In the genomic region with DNA sequence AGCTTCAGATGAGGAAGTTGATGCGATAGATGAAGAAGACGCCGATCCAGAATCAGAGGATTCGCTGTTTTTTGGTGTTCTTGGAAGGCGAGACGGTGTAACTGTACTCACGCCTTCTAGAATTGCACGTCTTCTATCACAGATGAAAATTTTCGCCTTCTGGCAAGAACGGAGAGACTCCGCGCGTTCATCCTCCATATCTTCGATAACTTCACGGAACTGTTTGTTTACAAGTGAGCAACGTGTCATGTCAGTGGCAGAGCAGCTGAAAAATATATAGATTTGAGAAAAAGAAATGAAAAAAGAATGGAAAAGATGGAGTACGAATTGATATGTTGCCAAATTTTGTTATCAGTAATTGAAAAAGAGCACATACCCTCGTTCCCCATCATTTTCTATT, we compare ENCODE assay signal across 4 worm cellular contexts.
TF ChIP-seq lines count a peak whose summit lies in the region.

No protein-coding gene starts in this region.

TF ChIP-seq in whole organism, L2 larva, 48 proteins besides CTCF, POLR2A, EP300 and RAD21:
- TF ChIP-seq Y55F3AM.14 (GFP tag; optimal IDR thresholded peaks at IDR 0.05; lab: Kevin White, UChicago) (peak; percentile 56), nhr-237 (tag; optimal IDR thresholded peaks at IDR 0.05; lab: Kevin White, UChicago) (no peak)

TF ChIP-seq in whole organism, L3 larva, 47 proteins besides CTCF, POLR2A, EP300 and RAD21:
- TF ChIP-seq fkh-10 (GFP tag; optimal IDR thresholded peaks at IDR 0.05; lab: Kevin White, UChicago) = no peak
- TF ChIP-seq R02D3.7 (tag; optimal IDR thresholded peaks at IDR 0.05; lab: Kevin White, UChicago) = no peak
- TF ChIP-seq pqm-1 (tag; optimal IDR thresholded peaks at IDR 0.05; lab: Kevin White, UChicago) = peak; percentile 48
- TF ChIP-seq skn-1 (tag; optimal IDR thresholded peaks at IDR 0.05; lab: Kevin White, UChicago) = no peak
- no peak for TF ChIP-seq eor-1 (tag; optimal IDR thresholded peaks at IDR 0.05; lab: Kevin White, UChicago)
- TF ChIP-seq nhr-43 (tag; optimal IDR thresholded peaks at IDR 0.05; lab: Kevin White, UChicago; ENCODE audit: poor library complexity, severe bottlenecking) = peak; percentile 16
- TF ChIP-seq elt-2 (tag; optimal IDR thresholded peaks at IDR 0.05; lab: Kevin White, UChicago) = peak; percentile 49
- TF ChIP-seq ceh-28 (tag; optimal IDR thresholded peaks at IDR 0.05; lab: Kevin White, UChicago) = no peak
- TF ChIP-seq snpc-4 (tag; optimal IDR thresholded peaks at IDR 0.05; lab: Kevin White, UChicago) = no peak
- TF ChIP-seq sea-2 (GFP tag; optimal IDR thresholded peaks at IDR 0.05; lab: Kevin White, UChicago) = no peak
- TF ChIP-seq ama-1 (optimal IDR thresholded peaks at IDR 0.05; lab: Kevin White, UChicago) = peak; percentile 30
- no peak for TF ChIP-seq nhr-12 (tag; optimal IDR thresholded peaks at IDR 0.05; lab: Kevin White, UChicago)

TF ChIP-seq in whole organism, L4 larva, 104 proteins besides CTCF, POLR2A, EP300 and RAD21:
- no peak for TF ChIP-seq lin-39 (tag; optimal IDR thresholded peaks at IDR 0.05; lab: Kevin White, UChicago)
- peak; percentile 47; the same call in 1 of the 2 replicates for TF ChIP-seq T26A8.4 (GFP tag; IDR thresholded peaks at IDR 0.05; lab: Robert Waterston, UW)
- TF ChIP-seq sdz-12 (GFP tag; optimal IDR thresholded peaks at IDR 0.05; lab: Kevin White, UChicago) = peak; percentile 9
- no peak for TF ChIP-seq spr-1 (tag; optimal IDR thresholded peaks at IDR 0.05; lab: Kevin White, UChicago)
- peak; percentile 37; the same call in 1 of the 2 replicates for TF ChIP-seq dmd-6 (GFP tag; IDR thresholded peaks at IDR 0.05; lab: Robert Waterston, UW)

TF ChIP-seq in whole organism, young adult, 124 proteins besides CTCF, POLR2A, EP300 and RAD21:
- TF ChIP-seq cebp-2 (GFP tag; IDR thresholded peaks at IDR 0.05; lab: Robert Waterston, UW) (0 out of 2 replicates have a peak, but pooled peaks have one; percentile 15), rpc-1 (optimal IDR thresholded peaks at IDR 0.05; lab: Kevin White, UChicago) (no peak), rpc-1 (tag; optimal IDR thresholded peaks at IDR 0.05; lab: Kevin White, UChicago) (no peak), Y56A3A.18 (GFP tag; IDR thresholded peaks at IDR 0.05; lab: Robert Waterston, UW) (peak; percentile 9; the same call in 1 of the 2 replicates), nhr-120 (GFP tag; IDR thresholded peaks at IDR 0.05; lab: Robert Waterston, UW) (0 out of 2 replicates have a peak, but pooled peaks have one; percentile 39), nfyb-1 (GFP tag; IDR thresholded peaks at IDR 0.05; lab: Robert Waterston, UW) (peak; percentile 48; the same call in 1 of the 2 replicates), hrde-1 (tag; optimal IDR thresholded peaks at IDR 0.05; lab: Kevin White, UChicago; ENCODE audit: borderline replicate concordance) (no peak), lag-1 (GFP tag; IDR thresholded peaks at IDR 0.05; lab: Robert Waterston, UW) (0 out of 2 replicates have a peak, but pooled peaks have one; percentile 67), madf-3 (GFP tag; IDR thresholded peaks at IDR 0.05; lab: Robert Waterston, UW) (no peak), nhr-80 (tag; optimal IDR thresholded peaks at IDR 0.05; lab: Kevin White, UChicago) (peak; percentile 24), tbp1 (GFP tag; optimal IDR thresholded peaks at IDR 0.05; lab: Kevin White, UChicago) (no peak)
TF ChIP-seq in whole organism, young adult: peak in this region for 6.
